Fruit fly (Drosophila melanogaster) Kc167 (cell line): ENCODE measurements around the gene CG8312.

ENCODE experiments used
- Myc ChIP-seq: fragments of >200 bp; optimal IDR thresholded peaks from 2 replicates; lab custom pipeline; 2017; ENCODE audit warnings: missing external identifiers
- Sin3A ChIP-seq: fragments of >200 bp; optimal IDR thresholded peaks from 2 replicates; lab custom pipeline; 2018; ENCODE audit warnings: missing external identifiers
- psq ChIP-seq: fragments of >200 bp; optimal IDR thresholded peaks from 2 replicates; lab custom pipeline; 2017; ENCODE audit warnings: missing external identifiers
- ttk ChIP-seq: sonication (Bioruptor generic); optimal IDR thresholded peaks from 2 replicates; lab custom pipeline; 2017; ENCODE audit warnings: missing external identifiers

dm6 chr3R:9548769-9549168 is 42.3 kb upstream of the CG8312 start:
- TF ChIP-seq psq (no peak), Sin3A (lab: Kevin White, UChicago) (no peak), ttk (lab: Kevin White, UChicago) (no peak), Myc (no peak)
